Worm (Caenorhabditis elegans) whole organism, L4 larva: ENCODE results near the gene lgc-18.
A peak's percentile ranks its signal among the peaks of the same experiment; 100 is the strongest.

Experiments
- F44E2.7 ChIP-seq: fragments of 200-800 bp; sonication (Bioruptor generic); IDR thresholded peaks from 2 replicates; pipeline ENCODE4 v2.1.2; 2022; ENCODE audit warnings: missing genetic modification characterization, missing compliant biosample characterization
- R02D3.7 ChIP-seq: fragments of 150-350 bp; sonication (generic microtip); optimal IDR thresholded peaks from 3 replicates; lab custom pipeline; 2014; ENCODE audit warnings: missing biosample characterization, missing genetic modification characterization
- Y5F2A.4 ChIP-seq: fragments of 200-800 bp; sonication (Bioruptor generic); optimal IDR thresholded peaks from 2 replicates; lab custom pipeline; 2018; ENCODE audit warnings: mild to moderate bottlenecking, missing genetic modification characterization, missing compliant biosample characterization
- Y75B8A.6 ChIP-seq: fragments of 200-800 bp; sonication (Bioruptor generic); IDR thresholded peaks from 2 replicates; pipeline ENCODE4 v1.3.6; 2022; ENCODE audit warnings: missing genetic modification reagents, missing genetic modification characterization, missing compliant biosample characterization
- ZK546.5 ChIP-seq, 2 experiments: sonication (generic microtip); optimal IDR thresholded peaks; 2 replicates each; lab custom pipeline; 2017; ENCODE audit warnings: missing biosample characterization in 2 of 2, missing genetic modification characterization in 2 of 2
- aha-1 ChIP-seq: fragments of 150-350 bp; peaks from one replicate; lab custom pipeline; 2014; ENCODE audit warnings: missing biosample characterization, missing genetic modification characterization
- aly-2 ChIP-seq: sonication (generic microtip); optimal IDR thresholded peaks from 2 replicates; lab custom pipeline; 2018; ENCODE audit warnings: missing biosample characterization, missing genetic modification characterization
- arid-1 ChIP-seq: fragments of 200-800 bp; sonication (Bioruptor generic); conservative IDR thresholded peaks from 2 replicates; pipeline ENCODE4 v1.3.6; 2022; ENCODE audit warnings: missing genetic modification reagents, missing genetic modification characterization, missing compliant biosample characterization
- ctbp-1 ChIP-seq: fragments of 200-800 bp; sonication (Bioruptor generic); IDR thresholded peaks from 2 replicates; pipeline ENCODE4 v1.3.6; 2022; ENCODE audit warnings: missing genetic modification reagents, missing genetic modification characterization, missing compliant biosample characterization
- daf-16 ChIP-seq, 3 experiments: sonication (generic microtip); optimal IDR thresholded peaks; 2 replicates each; lab custom pipeline; 2016 to 2017; ENCODE audit warnings: missing genetic modification characterization in 3 of 3, missing genetic modification reagents in 3 of 3, mild to moderate bottlenecking in 2 of 3, missing compliant biosample characterization in 2 of 3, missing biosample characterization in 1 of 3, moderate library complexity in 1 of 3
- daf-19 ChIP-seq: fragments of 200-800 bp; sonication (Bioruptor generic); conservative IDR thresholded peaks from 2 replicates; pipeline ENCODE4 v1.3.6; 2022; ENCODE audit warnings: missing genetic modification characterization, missing compliant biosample characterization
- daf-8 ChIP-seq: fragments of 200-800 bp; sonication (Bioruptor generic); IDR thresholded peaks from 2 replicates; pipeline ENCODE4 v1.3.6; 2022; ENCODE audit warnings: missing genetic modification characterization, missing compliant biosample characterization
- dmd-6 ChIP-seq: fragments of 200-800 bp; sonication (Bioruptor generic); IDR thresholded peaks from 2 replicates; pipeline ENCODE4 v1.3.6; 2022; ENCODE audit warnings: missing genetic modification reagents, missing genetic modification characterization, missing compliant biosample characterization
- dmd-8 ChIP-seq: fragments of 200-800 bp; sonication (Bioruptor generic); IDR thresholded peaks from 2 replicates; pipeline ENCODE4 v1.3.6; 2022; ENCODE audit warnings: missing genetic modification characterization, missing compliant biosample characterization
- dmd-9 ChIP-seq: fragments of 200-800 bp; sonication (Bioruptor generic); IDR thresholded peaks from 2 replicates; pipeline ENCODE4 v1.3.6; 2022; ENCODE audit warnings: missing genetic modification reagents, missing genetic modification characterization, missing compliant biosample characterization
- egl-43 ChIP-seq: fragments of 200-800 bp; sonication (Bioruptor generic); IDR thresholded peaks from 2 replicates; pipeline ENCODE4 v1.3.6; 2022; ENCODE audit warnings: missing genetic modification reagents, missing genetic modification characterization, missing compliant biosample characterization
- fkh-10 ChIP-seq: fragments of 150-350 bp; optimal IDR thresholded peaks from 2 replicates; lab custom pipeline; 2014; ENCODE audit warnings: missing biosample characterization, missing genetic modification reagents, missing genetic modification characterization
- fos-1 ChIP-seq: fragments of 150-350 bp; optimal IDR thresholded peaks from 2 replicates; lab custom pipeline; 2014; ENCODE audit warnings: missing biosample characterization, missing genetic modification characterization
- hlh-11 ChIP-seq: fragments of 200-800 bp; sonication (Bioruptor generic); optimal IDR thresholded peaks from 2 replicates; lab custom pipeline; 2018; ENCODE audit warnings: mild to moderate bottlenecking, missing genetic modification characterization, missing compliant biosample characterization
- hmg-1.1 ChIP-seq: fragments of 200-800 bp; sonication (Bioruptor generic); IDR thresholded peaks from 2 replicates; pipeline ENCODE4 v1.3.6; 2022; ENCODE audit warnings: missing genetic modification reagents, missing genetic modification characterization, missing compliant biosample characterization
- lim-7 ChIP-seq: fragments of 200-800 bp; sonication (Bioruptor generic); IDR thresholded peaks from 2 replicates; pipeline ENCODE4 v1.3.6; 2022; ENCODE audit warnings: missing genetic modification characterization, missing compliant biosample characterization
- lin-29 ChIP-seq: fragments of 200-800 bp; sonication (Bioruptor generic); IDR thresholded peaks from 2 replicates; pipeline ENCODE4 v1.3.6; 2022; ENCODE audit warnings: missing genetic modification reagents, missing genetic modification characterization, missing compliant biosample characterization
- lin-39 ChIP-seq: fragments of 150-350 bp; optimal IDR thresholded peaks from 2 replicates; lab custom pipeline; 2014; ENCODE audit warnings: missing biosample characterization, missing genetic modification reagents, missing genetic modification characterization
- mep-1 ChIP-seq: fragments of 150-350 bp; sonication (generic microtip); optimal IDR thresholded peaks from 3 replicates; lab custom pipeline; 2014; ENCODE audit warnings: missing biosample characterization, missing genetic modification characterization
- mes-2 ChIP-seq: sonication (generic microtip); optimal IDR thresholded peaks from 2 replicates; lab custom pipeline; 2016; ENCODE audit warnings: missing genotype, mild to moderate bottlenecking, missing genetic modification characterization, missing compliant biosample characterization; ENCODE audit not compliant: poor library complexity, severe bottlenecking
- mxl-3 ChIP-seq: fragments of 200-800 bp; sonication (Bioruptor generic); optimal IDR thresholded peaks from 2 replicates; lab custom pipeline; 2018; ENCODE audit warnings: mild to moderate bottlenecking, missing genetic modification characterization, missing compliant biosample characterization
- nhr-10 ChIP-seq: fragments of 150-350 bp; optimal IDR thresholded peaks from 2 replicates; lab custom pipeline; 2014; ENCODE audit warnings: missing biosample characterization, missing genetic modification characterization
- nhr-11 ChIP-seq: fragments of 150-350 bp; optimal IDR thresholded peaks from 2 replicates; lab custom pipeline; 2014; ENCODE audit warnings: missing biosample characterization, missing genetic modification characterization
- nhr-111 ChIP-seq: fragments of 200-800 bp; sonication (Bioruptor generic); optimal IDR thresholded peaks from 2 replicates; lab custom pipeline; 2018; ENCODE audit warnings: mild to moderate bottlenecking, missing genetic modification characterization, missing compliant biosample characterization
- nhr-237 ChIP-seq: sonication (generic microtip); optimal IDR thresholded peaks from 2 replicates; lab custom pipeline; 2017; ENCODE audit warnings: missing biosample characterization, missing genetic modification characterization
- nhr-28 ChIP-seq: fragments of 150-350 bp; optimal IDR thresholded peaks from 2 replicates; lab custom pipeline; 2014; ENCODE audit warnings: missing biosample characterization, missing genetic modification characterization
- nhr-41 ChIP-seq: fragments of 200-800 bp; sonication (Bioruptor generic); IDR thresholded peaks from 2 replicates; pipeline ENCODE4 v1.3.6; 2022; ENCODE audit warnings: missing genetic modification reagents, missing genetic modification characterization, missing compliant biosample characterization
- pqm-1 ChIP-seq: sonication (generic microtip); optimal IDR thresholded peaks from 2 replicates; lab custom pipeline; 2017; ENCODE audit warnings: missing biosample characterization, missing genetic modification characterization
- saeg-2 ChIP-seq: fragments of 200-800 bp; sonication (Bioruptor generic); IDR thresholded peaks from 2 replicates; pipeline ENCODE4 v1.3.6; 2022; ENCODE audit warnings: missing genetic modification reagents, missing genetic modification characterization, missing compliant biosample characterization
- sdz-12 ChIP-seq: fragments of 200-800 bp; sonication (Bioruptor generic); optimal IDR thresholded peaks from 2 replicates; lab custom pipeline; 2018; ENCODE audit warnings: mild to moderate bottlenecking, missing genetic modification characterization, missing compliant biosample characterization
- set-16 ChIP-seq: fragments of 200-800 bp; sonication (Bioruptor generic); IDR thresholded peaks from 2 replicates; pipeline ENCODE4 v1.3.6; 2022; ENCODE audit warnings: missing genetic modification reagents, missing genetic modification characterization, missing compliant biosample characterization
- snpc-1.2 ChIP-seq: fragments of 200-800 bp; sonication (Bioruptor generic); IDR thresholded peaks from 2 replicates; pipeline ENCODE4 v1.3.6; 2022; ENCODE audit warnings: missing genetic modification reagents, missing genetic modification characterization, missing compliant biosample characterization
- snpc-4 ChIP-seq: fragments of 150-350 bp; optimal IDR thresholded peaks from 2 replicates; lab custom pipeline; 2014; ENCODE audit warnings: missing biosample characterization, missing genetic modification characterization
- tag-97 ChIP-seq: fragments of 200-800 bp; sonication (Bioruptor generic); IDR thresholded peaks from 2 replicates; pipeline ENCODE4 v1.3.6; 2022; ENCODE audit warnings: missing genetic modification characterization, missing compliant biosample characterization
- unc-130 ChIP-seq: sonication (generic microtip); optimal IDR thresholded peaks from 2 replicates; lab custom pipeline; 2016; ENCODE audit warnings: missing genetic modification reagents, missing genetic modification characterization, missing compliant biosample characterization
- unc-39 ChIP-seq: sonication (generic microtip); optimal IDR thresholded peaks from 2 replicates; lab custom pipeline; 2017; ENCODE audit warnings: missing biosample characterization, missing genetic modification characterization
- unc-62 ChIP-seq, 3 experiments: fragments of 150-350 bp in 1 of 3; sonication (generic microtip); optimal IDR thresholded peaks in 2 of 3; peaks in 1 of 3; 1 replicate in 1 of 3; 2 replicates in 2 of 3; lab custom pipeline; 2014 to 2017; ENCODE audit warnings: missing biosample characterization in 3 of 3, missing genetic modification characterization in 3 of 3, missing genetic modification reagents in 3 of 3, missing genotype in 1 of 3
- zfp-3 ChIP-seq: fragments of 200-800 bp; sonication (Bioruptor generic); conservative IDR thresholded peaks from 2 replicates; pipeline ENCODE4 v1.3.6; 2022; ENCODE audit warnings: missing genetic modification reagents, missing genetic modification characterization, missing compliant biosample characterization
- ztf-11 ChIP-seq: fragments of 150-350 bp; optimal IDR thresholded peaks from 2 replicates; lab custom pipeline; 2014; ENCODE audit warnings: missing biosample characterization, missing genetic modification characterization
- ztf-7 ChIP-seq: fragments of 150-350 bp; optimal IDR thresholded peaks from 2 replicates; lab custom pipeline; 2014; ENCODE audit warnings: missing biosample characterization, missing genetic modification characterization

The lgc-18 gene

DNA sequence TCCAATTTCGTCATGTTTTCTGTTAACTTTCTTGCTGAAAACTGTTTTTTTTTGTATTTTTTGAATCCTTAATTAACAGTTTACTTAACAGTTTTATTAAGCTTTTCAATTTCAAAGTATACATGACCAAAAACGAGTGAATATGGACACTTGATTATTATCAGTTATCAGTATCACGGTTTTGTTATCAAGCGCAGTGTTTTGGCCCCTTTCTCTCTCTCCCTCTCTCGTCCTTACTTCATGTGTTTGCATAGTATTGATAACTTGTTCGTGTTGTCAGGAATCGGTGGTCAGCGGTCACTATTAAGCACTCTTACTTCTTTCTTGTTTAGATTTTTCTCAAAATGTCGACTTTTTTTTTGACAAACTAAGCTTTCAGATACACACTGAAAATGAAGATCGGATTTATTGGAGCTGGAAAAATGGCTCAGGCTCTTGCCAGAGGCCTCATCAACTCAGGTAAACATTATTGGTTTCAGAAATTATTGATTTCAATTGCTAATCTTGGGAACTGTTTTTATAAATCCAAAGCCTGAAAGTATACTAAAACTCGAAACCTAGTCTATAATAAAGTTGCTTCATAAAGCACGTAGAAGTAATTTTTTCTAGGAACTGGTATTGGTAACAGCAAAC lies 21.2 kb downstream of the lgc-18 start, which contains the start of gene pycr-1 (continued):
- TF ChIP-seq nhr-237 (tag; lab: Kevin White, UChicago) = no peak
- no peak for TF ChIP-seq sdz-12 (GFP tag; lab: Kevin White, UChicago)
- TF ChIP-seq lin-39 = no peak
- TF ChIP-seq nhr-10 (tag; lab: Kevin White, UChicago) = no peak
- TF ChIP-seq, all 104 proteins: peak for 8

DNA sequence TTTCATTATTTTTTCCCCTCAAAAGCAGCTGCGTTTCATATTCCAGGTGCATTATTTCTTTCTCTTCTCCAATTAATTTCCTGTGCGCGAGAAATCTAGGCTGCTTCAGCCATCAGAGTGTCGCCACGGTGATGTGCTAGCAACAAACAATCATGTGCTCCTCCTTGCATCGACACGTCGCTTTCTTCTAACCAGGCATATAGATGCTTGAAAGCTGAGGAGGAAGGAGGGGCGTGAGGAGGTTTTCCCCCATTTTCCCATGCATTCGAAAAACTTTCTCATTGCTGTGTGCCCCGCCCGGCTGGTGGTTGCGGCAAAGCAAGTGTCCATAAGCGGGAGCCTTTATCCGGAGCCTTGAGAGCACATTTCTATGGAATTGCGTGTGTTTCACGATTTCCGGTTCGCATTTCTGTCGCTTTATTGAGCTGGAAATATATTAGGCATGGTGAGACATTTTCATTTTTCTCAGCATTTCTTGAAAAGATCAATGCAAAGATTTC lies 24.3 kb downstream of the lgc-18 start, which contains the start of gene znf-474:
Gene znf-474, plus strand, starts transcription at position 287 of the 500 bp plus-strand sequence.
- TF ChIP-seq lin-39 (no peak), nhr-11 (tag; lab: Kevin White, UChicago) (peak; percentile 4)

DNA sequence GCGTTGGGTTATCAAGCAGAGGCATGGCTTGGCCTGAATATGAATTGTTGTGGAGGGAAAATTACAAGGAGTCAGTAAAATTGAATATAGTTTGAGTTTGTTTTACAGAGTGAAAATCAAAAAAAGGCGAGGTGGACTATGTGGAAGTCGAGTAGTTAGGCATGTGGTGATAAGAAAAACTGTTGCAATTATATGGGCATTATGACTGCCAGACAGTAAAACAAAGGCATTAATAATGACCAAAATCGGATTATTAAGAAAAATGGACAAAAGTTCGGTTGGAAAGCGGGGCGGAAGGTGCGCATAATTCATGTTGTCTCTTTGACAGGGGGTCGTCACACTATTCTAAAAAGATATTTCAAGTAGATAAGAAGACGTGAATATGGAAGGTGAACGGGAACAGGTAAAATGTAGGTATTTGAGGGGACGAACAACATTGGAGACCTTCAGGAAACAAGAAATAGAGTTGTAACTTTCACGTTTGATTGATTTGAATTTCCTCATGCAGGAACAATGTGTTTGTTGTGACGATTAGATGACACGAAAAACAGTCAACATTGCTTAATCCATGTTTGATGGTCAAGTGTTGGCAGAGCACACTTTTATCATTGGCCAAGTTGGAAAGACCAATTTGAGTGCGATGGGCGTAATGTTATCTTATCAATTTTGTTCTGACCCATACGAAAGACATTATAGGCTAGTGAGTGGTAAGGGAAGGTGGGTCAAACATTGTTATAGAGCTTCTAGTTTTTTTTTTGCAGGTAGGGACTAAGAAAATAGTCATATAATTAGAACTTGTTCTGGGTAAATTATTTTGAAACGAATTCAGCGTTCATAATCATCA lies 28.9 kb downstream of the lgc-18 start, which contains the start of gene mfsd-11:
Gene mfsd-11, minus strand, starts transcription at position 51 of the 844 bp plus-strand sequence.
- TF ChIP-seq ztf-11 (tag; lab: Kevin White, UChicago) (no peak), nhr-111 (GFP tag; lab: Kevin White, UChicago) (no peak), aha-1 (tag; lab: Kevin White, UChicago) (no peak), daf-16 (GFP tag; optimal IDR thresholded peaks at IDR 0.05; lab: Kevin White, UChicago) (no peak), daf-16 (tag; optimal IDR thresholded peaks at IDR 0.05; lab: Kevin White, UChicago) (peak; percentile 43), dmd-9 (GFP tag; lab: Robert Waterston, UW) (no peak), mep-1 (tag; lab: Kevin White, UChicago) (no peak), lim-7 (GFP tag; lab: Robert Waterston, UW) (no peak), snpc-4 (tag; lab: Kevin White, UChicago) (no peak), unc-130 (GFP tag; lab: Kevin White, UChicago) (no peak), pqm-1 (tag; lab: Kevin White, UChicago) (peak; percentile 43), ctbp-1 (no peak), mxl-3 (GFP tag; lab: Kevin White, UChicago) (no peak), hmg-1.1 (GFP tag; lab: Robert Waterston, UW) (no peak), zfp-3 (GFP tag; lab: Robert Waterston, UW) (no peak), saeg-2 (GFP tag; lab: Robert Waterston, UW) (no peak), hlh-11 (tag; lab: Kevin White, UChicago) (no peak), unc-62 (GFP tag; optimal IDR thresholded peaks at IDR 0.05 in 1 of 2; lab: Kevin White, UChicago) (peak in 1 of 2 experiments; percentile 65), unc-62 (tag; optimal IDR thresholded peaks at IDR 0.05; lab: Kevin White, UChicago) (no peak), tag-97 (no peak), mes-2 (no peak), egl-43 (GFP tag; lab: Robert Waterston, UW) (no peak), nhr-41 (GFP tag; lab: Robert Waterston, UW) (no peak), F44E2.7 (GFP tag; lab: Robert Waterston, UW) (no peak), fkh-10 (GFP tag; lab: Kevin White, UChicago) (no peak), nhr-28 (tag; lab: Kevin White, UChicago) (peak; percentile 13), set-16 (GFP tag; lab: Robert Waterston, UW) (no peak), aly-2 (tag; lab: Kevin White, UChicago) (no peak), ZK546.5 (tag; optimal IDR thresholded peaks at IDR 0.05; lab: Kevin White, UChicago) (no peak), Y5F2A.4 (GFP tag; lab: Kevin White, UChicago) (no peak), fos-1 (tag; lab: Kevin White, UChicago) (no peak), daf-19 (no peak), arid-1 (GFP tag; lab: Robert Waterston, UW) (no peak), Y75B8A.6 (GFP tag; lab: Robert Waterston, UW) (no peak), unc-39 (no peak), daf-8 (no peak), dmd-8 (GFP tag; lab: Robert Waterston, UW) (no peak), snpc-1.2 (GFP tag; lab: Robert Waterston, UW) (no peak), R02D3.7 (tag; lab: Kevin White, UChicago) (no peak), lin-29 (no peak), dmd-6 (GFP tag; lab: Robert Waterston, UW) (0 out of 2 replicates have a peak, but pooled peaks have one; percentile 10), ztf-7 (no peak)
